Worm (Caenorhabditis elegans) whole organism, mixed stage, embryonic: ENCODE results near the gene K10D11.4.

Experiments
- ham-2 ChIP-seq: fragments of 200-800 bp; sonication (Bioruptor generic); optimal IDR thresholded peaks from 2 replicates; lab custom pipeline; 2018; ENCODE audit warnings: mild to moderate bottlenecking, missing genetic modification characterization, missing compliant biosample characterization
- lsy-2 ChIP-seq: fragments of 150-350 bp; optimal IDR thresholded peaks from 2 replicates; lab custom pipeline; 2014; ENCODE audit warnings: missing biosample characterization, missing genetic modification characterization
- sptf-1 ChIP-seq: sonication (generic microtip); optimal IDR thresholded peaks from 2 replicates; lab custom pipeline; 2017; ENCODE audit warnings: mild to moderate bottlenecking, missing genetic modification characterization, moderate library complexity, missing compliant biosample characterization

ce11 chrIV:13041486-13041885, 47.2 kb upstream of the K10D11.4 start:
- TF ChIP-seq sptf-1 (tag; lab: Kevin White, UChicago) (no peak), lsy-2 (tag; lab: Kevin White, UChicago) (no peak), ham-2 (GFP tag; lab: Kevin White, UChicago) (no peak)
